Fruit fly (Drosophila melanogaster): ENCODE measurements around the gene CG12375.

CG12375 gene

dm6 chr2L:8082692-8083412 lies 43.8 kb downstream of the CG12375 start, which contains the start of gene Mcr (continued):
- TF ChIP-seq HLHmδ (GFP tag; optimal IDR thresholded peaks at IDR 0.05) (peak; percentile 0), bab2 (GFP tag; optimal IDR thresholded peaks at IDR 0.05) (no peak), CG17568 (GFP tag; optimal IDR thresholded peaks at IDR 0.05) (no peak), prd (optimal IDR thresholded peaks at IDR 0.05) (no peak), prd (GFP tag; IDR thresholded peaks at IDR 0.05) (peak; percentile 28; the same call in 1 of the 3 replicates), Chrac-16 (GFP tag; optimal IDR thresholded peaks at IDR 0.05) (peak; percentile 9), Deaf1 (tag; optimal IDR thresholded peaks at IDR 0.05) (no peak), CG30403 (GFP tag; optimal IDR thresholded peaks at IDR 0.05) (no peak), CG7271 (tag; optimal IDR thresholded peaks at IDR 0.05) (no peak), Neu2 (GFP tag; optimal IDR thresholded peaks at IDR 0.05; ENCODE audit: borderline replicate concordance) (peak; percentile 19), CG6791 (GFP tag; IDR thresholded peaks at IDR 0.05; ENCODE audit: partially characterized antibody) (peak; percentile 36; the same call in 2 of the 3 replicates), pita (GFP tag; optimal IDR thresholded peaks at IDR 0.05) (no peak), sug (tag; optimal IDR thresholded peaks at IDR 0.05) (no peak), Dek (tag; optimal IDR thresholded peaks at IDR 0.05) (peak; percentile 14), HLH4C (GFP tag; IDR thresholded peaks at IDR 0.05; ENCODE audit: partially characterized antibody) (peak; percentile 42; the same call in 1 of the 3 replicates), dimm (GFP tag; IDR thresholded peaks at IDR 0.05) (no peak), MTF-1 (GFP tag; optimal IDR thresholded peaks at IDR 0.05; ENCODE audit: borderline replicate concordance) (no peak), CG15073 (GFP tag; optimal IDR thresholded peaks at IDR 0.05) (no peak), dm (GFP tag; optimal IDR thresholded peaks at IDR 0.05) (no peak), HmgZ (tag; optimal IDR thresholded peaks at IDR 0.05) (no peak), CG14441 (GFP tag; IDR thresholded peaks at IDR 0.05) (0 out of 2 replicates have a peak, but pooled peaks have one; percentile 12), Sry-δ (GFP tag; optimal IDR thresholded peaks at IDR 0.05) (peak; percentile 86), CG43689 (GFP tag; IDR thresholded peaks at IDR 0.05) (no peak), hbn (GFP tag; IDR thresholded peaks at IDR 0.05; ENCODE audit: partially characterized antibody) (peak; percentile 23; the same call in 1 of the 2 replicates), fru (optimal IDR thresholded peaks at IDR 0.05) (no peak), Scr (GFP tag; IDR thresholded peaks at IDR 0.05; ENCODE audit: partially characterized antibody) (peak; percentile 61), Vsx1 (GFP tag; optimal IDR thresholded peaks at IDR 0.05) (no peak), zen (tag; optimal IDR thresholded peaks at IDR 0.05) (no peak), CG10654 (GFP tag; optimal IDR thresholded peaks at IDR 0.05) (peak; percentile 12), bowl (GFP tag; IDR thresholded peaks at IDR 0.05) (no peak), CG16813 (GFP tag; IDR thresholded peaks at IDR 0.05; ENCODE audit: partially characterized antibody) (peak; percentile 67), Ptx1 (GFP tag; IDR thresholded peaks at IDR 0.05) (0 out of 2 replicates have a peak, but pooled peaks have one; percentile 26)

- TF ChIP-seq CG4424 (GFP tag; optimal IDR thresholded peaks at IDR 0.05), result peak; percentile 64
- TF ChIP-seq pho (GFP tag; optimal IDR thresholded peaks at IDR 0.05), result peak; percentile 13
- TF ChIP-seq CG9437 (GFP tag; optimal IDR thresholded peaks at IDR 0.05), result peak; percentile 86
- peak in 1 of 2 experiments; percentile 50 for TF ChIP-seq insv (GFP tag; optimal IDR thresholded peaks at IDR 0.05)
- no peak for TF ChIP-seq Dip3 (GFP tag; optimal IDR thresholded peaks at IDR 0.05)
- TF ChIP-seq HLH4C (GFP tag; IDR thresholded peaks at IDR 0.05; ENCODE audit: partially characterized antibody), result no peak
- no peak for TF ChIP-seq Atf-2 (GFP tag; optimal IDR thresholded peaks at IDR 0.05)
- TF ChIP-seq CG13775 (GFP tag; optimal IDR thresholded peaks at IDR 0.05), result peak; percentile 87
- TF ChIP-seq sima (GFP tag; optimal IDR thresholded peaks at IDR 0.05), result no peak
- TF ChIP-seq sens-2 (GFP tag; IDR thresholded peaks at IDR 0.05), result no peak; the same call in 1 of the 2 replicates
- peak; percentile 81 for TF ChIP-seq ATbp (GFP tag; optimal IDR thresholded peaks at IDR 0.05)
- no peak for TF ChIP-seq CG10147 (GFP tag; optimal IDR thresholded peaks at IDR 0.05)
- no peak for TF ChIP-seq bigmax (GFP tag; optimal IDR thresholded peaks at IDR 0.05)
- TF ChIP-seq Hey (tag; optimal IDR thresholded peaks at IDR 0.05), result no peak
- TF ChIP-seq Six4 (GFP tag; optimal IDR thresholded peaks at IDR 0.05), result peak; percentile 45
- no peak for TF ChIP-seq dan (GFP tag; IDR thresholded peaks at IDR 0.05)
- no peak for TF ChIP-seq sna (GFP tag; IDR thresholded peaks at IDR 0.05; ENCODE audit: partially characterized antibody)
Measured at dm6 chr2L:8081640-8082485, 44.8 kb downstream of the CG12375 start.
